Fruit fly (Drosophila melanogaster) whole organism, embryonic: Measurements from ENCODE around the gene Piezo.

Experiments used
- ATbp ChIP-seq: fragments of 200-800 bp; sonication (Bioruptor generic); optimal IDR thresholded peaks from 2 replicates; lab custom pipeline; 2017; ENCODE audit warnings: missing biosample characterization, mild to moderate bottlenecking, missing genetic modification characterization, missing genetic modification reagents
- CG1024 ChIP-seq: fragments of 200-800 bp; sonication (Bioruptor generic); IDR thresholded peaks from 2 replicates; pipeline ENCODE4 v1.3.6; 2022; ENCODE audit warnings: missing biosample characterization, missing genetic modification characterization
- CG10462 ChIP-seq: fragments of 200-800 bp; sonication (Bioruptor generic); optimal IDR thresholded peaks from 2 replicates; lab custom pipeline; 2016; ENCODE audit warnings: missing biosample characterization, missing genetic modification characterization
- CG10543 ChIP-seq: fragments of 200-800 bp; sonication (Bioruptor generic); optimal IDR thresholded peaks from 3 replicates; lab custom pipeline; 2017; ENCODE audit warnings: missing biosample characterization, mild to moderate bottlenecking, missing genetic modification characterization, moderate library complexity
- CG11247 ChIP-seq: fragments of 200-800 bp; sonication (Bioruptor generic); IDR thresholded peaks from 2 replicates; pipeline ENCODE4 v1.3.6; 2022; ENCODE audit warnings: missing biosample characterization, missing genetic modification characterization
- CG11560 ChIP-seq: fragments of 200-800 bp; sonication (Bioruptor generic); IDR thresholded peaks from 3 replicates; pipeline ENCODE4 v1.3.6; 2022; ENCODE audit warnings: missing biosample characterization, missing genetic modification characterization
- CG12155 ChIP-seq: fragments of 200-800 bp; sonication (Bioruptor generic); optimal IDR thresholded peaks from 3 replicates; lab custom pipeline; 2016; ENCODE audit warnings: missing biosample characterization, missing genetic modification characterization
- CG2120 ChIP-seq: fragments of 200-800 bp; sonication (Bioruptor generic); optimal IDR thresholded peaks from 3 replicates; lab custom pipeline; 2016; ENCODE audit warnings: missing biosample characterization, missing genetic modification characterization
- CG30403 ChIP-seq: fragments of 200-800 bp; sonication (Bioruptor generic); optimal IDR thresholded peaks from 3 replicates; lab custom pipeline; 2016; ENCODE audit warnings: missing biosample characterization, missing genetic modification characterization
- CG31224 ChIP-seq: fragments of 200-800 bp; sonication (Bioruptor generic); IDR thresholded peaks from 2 replicates; pipeline ENCODE4 v1.3.6; 2022; ENCODE audit warnings: missing biosample characterization, missing genetic modification characterization
- CG32767 ChIP-seq: fragments of 200-800 bp; sonication (Bioruptor generic); IDR thresholded peaks from 2 replicates; pipeline ENCODE4 v1.3.6; 2022; ENCODE audit warnings: missing biosample characterization, missing genetic modification characterization
- CG5180 ChIP-seq: fragments of 200-800 bp; sonication (Bioruptor generic); optimal IDR thresholded peaks from 3 replicates; lab custom pipeline; 2017; ENCODE audit warnings: missing biosample characterization, missing genetic modification characterization, mild to moderate bottlenecking, moderate library complexity, missing genetic modification reagents
- CG7928 ChIP-seq: fragments of 200-800 bp; sonication (Bioruptor generic); optimal IDR thresholded peaks from 2 replicates; lab custom pipeline; 2017; ENCODE audit warnings: missing biosample characterization, mild to moderate bottlenecking, missing genetic modification characterization
- D ChIP-seq, 2 experiments: fragments of 200-800 bp in 1 of 2; fragments of >200 bp in 1 of 2; sonication (Bioruptor generic) in 1 of 2; optimal IDR thresholded peaks; 2 replicates in 1 of 2; 3 replicates in 1 of 2; lab custom pipeline; 2017; ENCODE audit warnings: mild to moderate bottlenecking in 1 of 2, missing biosample characterization in 1 of 2, missing genetic modification characterization in 1 of 2, missing genetic modification reagents in 1 of 2
- D19B ChIP-seq: fragments of 200-800 bp; sonication (Bioruptor generic); optimal IDR thresholded peaks from 2 replicates; lab custom pipeline; 2017; ENCODE audit warnings: missing biosample characterization, mild to moderate bottlenecking, missing genetic modification characterization
- Dll ChIP-seq: fragments of 200-800 bp; sonication (Bioruptor generic); IDR thresholded peaks from 4 replicates; pipeline ENCODE4 v1.3.6; 2022; ENCODE audit warnings: missing biosample characterization, missing genetic modification characterization; ENCODE audit not compliant: partially characterized antibody
- E2f2 ChIP-seq: fragments of 200-800 bp; sonication (Bioruptor generic); IDR thresholded peaks from 2 replicates; pipeline ENCODE4 v1.3.6; 2022; ENCODE audit warnings: missing biosample characterization, missing genetic modification characterization
- Eip74EF ChIP-seq, 2 experiments: fragments of 200-800 bp in 1 of 2; fragments of >200 bp in 1 of 2; sonication (Bioruptor generic) in 1 of 2; optimal IDR thresholded peaks; 2 replicates each; lab custom pipeline; 2017 to 2019; ENCODE audit warnings: missing biosample characterization in 2 of 2, missing genetic modification characterization in 2 of 2, mild to moderate bottlenecking in 1 of 2, moderate library complexity in 1 of 2
- Fer3 ChIP-seq: fragments of 200-800 bp; sonication (Bioruptor generic); optimal IDR thresholded peaks from 2 replicates; lab custom pipeline; 2018; ENCODE audit warnings: missing biosample characterization, mild to moderate bottlenecking, missing genetic modification characterization, moderate library complexity
- MBD-R2 ChIP-seq: fragments of 200-800 bp; sonication (Bioruptor generic); IDR thresholded peaks from 2 replicates; pipeline ENCODE4 v1.3.6; 2022; ENCODE audit warnings: missing biosample characterization, missing genetic modification characterization
- Med ChIP-seq: fragments of 200-800 bp; sonication (Bioruptor generic); peaks from one replicate; lab custom pipeline; 2016; ENCODE audit warnings: missing biosample characterization, missing genetic modification characterization, mild to moderate bottlenecking, inconsistent platforms, moderate library complexity
- Meics ChIP-seq: fragments of 200-800 bp; sonication (Bioruptor generic); optimal IDR thresholded peaks from 2 replicates; lab custom pipeline; 2017; ENCODE audit warnings: missing biosample characterization, mild to moderate bottlenecking, missing genetic modification characterization
- NC2α ChIP-seq: fragments of 200-800 bp; sonication (Bioruptor generic); optimal IDR thresholded peaks from 2 replicates; lab custom pipeline; 2016; ENCODE audit warnings: missing biosample characterization, missing genetic modification characterization
- NfI ChIP-seq: fragments of 200-800 bp; sonication (Bioruptor generic); optimal IDR thresholded peaks from 3 replicates; lab custom pipeline; 2018; ENCODE audit warnings: missing biosample characterization, mild to moderate bottlenecking, missing genetic modification characterization, moderate library complexity
- Scr ChIP-seq: fragments of 200-800 bp; sonication (Bioruptor generic); IDR thresholded peaks from 2 replicates; pipeline ENCODE4 v1.3.6; 2022; ENCODE audit warnings: missing biosample characterization, missing genetic modification characterization; ENCODE audit not compliant: partially characterized antibody
- Sox100B ChIP-seq: fragments of 200-800 bp; sonication (Bioruptor generic); optimal IDR thresholded peaks from 3 replicates; lab custom pipeline; 2018; ENCODE audit warnings: missing biosample characterization, mild to moderate bottlenecking, missing genetic modification characterization
- Trl ChIP-seq, 3 experiments: fragments of >200 bp in 2 of 3; fragments of 200-800 bp in 1 of 3; sonication (Bioruptor generic) in 1 of 3; optimal IDR thresholded peaks; 2 replicates in 1 of 3; 3 replicates in 2 of 3; lab custom pipeline; 2016 to 2017; ENCODE audit warnings: missing biosample characterization in 1 of 3, missing genetic modification characterization in 1 of 3
- Usf ChIP-seq: fragments of 200-800 bp; sonication (Bioruptor generic); optimal IDR thresholded peaks from 2 replicates; lab custom pipeline; 2017; ENCODE audit warnings: missing genotype, missing biosample characterization, missing genetic modification characterization
- ase ChIP-seq: fragments of 200-800 bp; sonication (Bioruptor generic); IDR thresholded peaks from 3 replicates; pipeline ENCODE4 v1.3.6; 2022; ENCODE audit warnings: missing biosample characterization, missing genetic modification characterization
- bsh ChIP-seq, 2 experiments: fragments of 200-800 bp; sonication (Bioruptor generic); optimal IDR thresholded peaks; 2 replicates each; lab custom pipeline; 2017 to 2018; ENCODE audit warnings: mild to moderate bottlenecking in 2 of 2, missing biosample characterization in 2 of 2, missing genetic modification characterization in 2 of 2, moderate library complexity in 1 of 2
- caup ChIP-seq: fragments of 200-800 bp; sonication (Bioruptor generic); optimal IDR thresholded peaks from 3 replicates; lab custom pipeline; 2017; ENCODE audit warnings: missing biosample characterization, mild to moderate bottlenecking, missing genetic modification characterization, moderate library complexity; ENCODE audit not compliant: severe bottlenecking
- chn ChIP-seq: fragments of 200-800 bp; sonication (Bioruptor generic); optimal IDR thresholded peaks from 2 replicates; lab custom pipeline; 2016; ENCODE audit warnings: missing biosample characterization, missing genetic modification characterization
- dmrt11E ChIP-seq: fragments of 200-800 bp; sonication (Bioruptor generic); optimal IDR thresholded peaks from 3 replicates; lab custom pipeline; 2018; ENCODE audit warnings: missing biosample characterization, mild to moderate bottlenecking, missing genetic modification characterization, moderate library complexity
- gce ChIP-seq: fragments of 200-800 bp; sonication (Bioruptor generic); IDR thresholded peaks from 3 replicates; pipeline ENCODE4 v1.3.6; 2022; ENCODE audit warnings: missing biosample characterization, missing genetic modification characterization
- gem ChIP-seq: fragments of 200-800 bp; sonication (Bioruptor generic); optimal IDR thresholded peaks from 2 replicates; lab custom pipeline; 2019; ENCODE audit warnings: missing biosample characterization, mild to moderate bottlenecking, missing genetic modification characterization, moderate library complexity
- grau ChIP-seq: fragments of 200-800 bp; optimal IDR thresholded peaks from 3 replicates; lab custom pipeline; 2019; ENCODE audit warnings: missing biosample characterization, mild to moderate bottlenecking, missing genetic modification characterization, moderate library complexity
- grn ChIP-seq: fragments of 200-800 bp; sonication (Bioruptor generic); optimal IDR thresholded peaks from 3 replicates; lab custom pipeline; 2017; ENCODE audit warnings: missing biosample characterization, missing genetic modification characterization
- her ChIP-seq: fragments of 200-800 bp; sonication (Bioruptor generic); optimal IDR thresholded peaks from 2 replicates; lab custom pipeline; 2016; ENCODE audit warnings: missing biosample characterization, missing genetic modification characterization
- jigr1 ChIP-seq: fragments of 200-800 bp; sonication (Bioruptor generic); IDR thresholded peaks from 3 replicates; pipeline ENCODE4 v1.3.6; 2022; ENCODE audit warnings: missing biosample characterization, missing genetic modification characterization
- mam ChIP-seq: fragments of 200-800 bp; sonication (Bioruptor generic); optimal IDR thresholded peaks from 3 replicates; lab custom pipeline; 2016; ENCODE audit warnings: missing biosample characterization, missing genetic modification characterization
- peb ChIP-seq: fragments of 200-800 bp; sonication (Bioruptor generic); IDR thresholded peaks from 2 replicates; pipeline ENCODE4 v1.3.6; 2022; ENCODE audit warnings: missing biosample characterization, missing genetic modification characterization
- pita ChIP-seq: fragments of 200-800 bp; sonication (Bioruptor generic); optimal IDR thresholded peaks from 2 replicates; lab custom pipeline; 2017; ENCODE audit warnings: missing biosample characterization, mild to moderate bottlenecking, missing genetic modification characterization
- prd ChIP-seq, 3 experiments: fragments of >200 bp in 2 of 3; fragments of 200-800 bp in 1 of 3; sonication (Bioruptor generic) in 1 of 3; optimal IDR thresholded peaks in 2 of 3; IDR thresholded peaks in 1 of 3; 2 replicates in 2 of 3; 3 replicates in 1 of 3; pipeline versions ENCODE4 v1.3.6 to Lab custom; 2017 to 2022; ENCODE audit warnings: missing biosample characterization in 1 of 3, missing genetic modification characterization in 1 of 3
- pros ChIP-seq: fragments of 200-800 bp; sonication (Bioruptor generic); optimal IDR thresholded peaks from 3 replicates; lab custom pipeline; 2019; ENCODE audit warnings: missing biosample characterization, mild to moderate bottlenecking, missing genetic modification characterization, moderate library complexity
- sd ChIP-seq: fragments of 200-800 bp; sonication (Bioruptor generic); optimal IDR thresholded peaks from 3 replicates; lab custom pipeline; 2018; ENCODE audit warnings: missing biosample characterization, mild to moderate bottlenecking, missing genetic modification characterization, moderate library complexity
- sim ChIP-seq: fragments of 200-800 bp; sonication (Bioruptor generic); IDR thresholded peaks from 2 replicates; pipeline ENCODE4 v1.3.6; 2022; ENCODE audit warnings: missing biosample characterization, missing genetic modification characterization
- sob ChIP-seq: fragments of 200-800 bp; sonication (Bioruptor generic); IDR thresholded peaks from 2 replicates; pipeline ENCODE4 v1.3.6; 2022; ENCODE audit warnings: missing biosample characterization, missing genetic modification characterization
- stc ChIP-seq: fragments of 200-800 bp; sonication (Bioruptor generic); IDR thresholded peaks from 2 replicates; pipeline ENCODE4 v1.3.6; 2022; ENCODE audit warnings: missing biosample characterization, missing genetic modification characterization
- vvl ChIP-seq: fragments of 200-800 bp; sonication (Bioruptor generic); IDR thresholded peaks from 2 replicates; pipeline ENCODE4 v1.3.6; 2022; ENCODE audit warnings: missing biosample characterization, missing genetic modification characterization

Gene Piezo

DNA sequence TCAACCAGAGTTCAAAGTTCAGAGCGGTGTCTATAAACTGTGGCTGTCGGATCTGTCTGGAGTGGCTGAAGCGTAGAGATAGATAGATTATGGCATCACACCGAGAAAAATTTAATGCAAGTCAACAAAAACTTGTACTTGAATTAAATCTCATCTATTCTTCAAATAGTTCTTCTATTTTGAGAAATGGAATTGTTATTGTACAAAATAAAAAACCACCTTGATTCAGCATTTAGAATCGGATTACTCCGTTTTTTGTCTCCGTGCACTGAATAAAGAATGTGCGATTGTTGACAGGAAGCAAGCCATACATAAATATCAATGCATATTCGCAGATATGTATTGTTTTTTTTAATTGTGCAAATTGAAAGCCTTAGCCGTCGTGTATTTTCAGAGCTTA, 66.8 kb downstream of the Piezo start (continued):
- TF ChIP-seq pita (GFP tag; lab: Kevin White, UChicago), result no peak
- TF ChIP-seq mam (GFP tag; lab: Kevin White, UChicago), result peak; percentile 14
- TF ChIP-seq grau, result peak; percentile 35
- TF ChIP-seq Med (GFP tag; lab: Kevin White, UChicago), result peak; percentile 86
- TF ChIP-seq bsh (GFP tag; optimal IDR thresholded peaks at IDR 0.05; lab: Kevin White, UChicago), result peak in 1 of 2 experiments; percentile 15
- no peak for TF ChIP-seq Fer3 (tag; lab: Kevin White, UChicago)
- no peak for TF ChIP-seq NC2α
- peak; percentile 56 for TF ChIP-seq gem (tag; lab: Kevin White, UChicago)
- TF ChIP-seq CG31224, result no peak
- no peak for TF ChIP-seq caup (GFP tag; lab: Kevin White, UChicago)
- TF ChIP-seq gce (GFP tag; lab: Robert Waterston, UW), result no peak
- no peak for TF ChIP-seq CG10462 (GFP tag; lab: Kevin White, UChicago)
- no peak for TF ChIP-seq Scr (GFP tag; lab: Robert Waterston, UW)
- TF ChIP-seq CG11560 (tag; lab: Robert Waterston, UW), result no peak
- peak; percentile 4 for TF ChIP-seq her (GFP tag; lab: Kevin White, UChicago)
- peak; percentile 14 for TF ChIP-seq chn
- TF ChIP-seq Usf, result no peak
- peak; percentile 6 for TF ChIP-seq Meics (GFP tag; lab: Kevin White, UChicago)
- TF ChIP-seq Eip74EF (GFP tag; optimal IDR thresholded peaks at IDR 0.05; lab: Kevin White, UChicago), result peak in 1 of 2 experiments; percentile 11
- TF ChIP-seq Trl (optimal IDR thresholded peaks at IDR 0.05; lab: Kevin White, UChicago), result no peak
- no peak for TF ChIP-seq Trl (GFP tag; optimal IDR thresholded peaks at IDR 0.05; lab: Kevin White, UChicago)
- TF ChIP-seq prd (optimal IDR thresholded peaks at IDR 0.05; lab: Kevin White, UChicago), result no peak
- peak; percentile 73 for TF ChIP-seq prd (GFP tag; IDR thresholded peaks at IDR 0.05; lab: Robert Waterston, UW)
- peak; percentile 22; the same call in 1 of the 2 replicates for TF ChIP-seq E2f2 (GFP tag; lab: Robert Waterston, UW)
- TF ChIP-seq CG2120, result peak; percentile 54
- TF ChIP-seq D (optimal IDR thresholded peaks at IDR 0.05; lab: Kevin White, UChicago), result no peak
- no peak for TF ChIP-seq D (GFP tag; optimal IDR thresholded peaks at IDR 0.05; lab: Kevin White, UChicago)
- peak; percentile 23; the same call in 1 of the 2 replicates for TF ChIP-seq peb (GFP tag; lab: Robert Waterston, UW)
- TF ChIP-seq grn (GFP tag; lab: Kevin White, UChicago), result no peak
- no peak for TF ChIP-seq Dll (GFP tag; lab: Robert Waterston, UW)
- TF ChIP-seq sob, result peak; percentile 28; the same call in 1 of the 2 replicates
- TF ChIP-seq CG11247, result no peak
- no peak for TF ChIP-seq D19B
- TF ChIP-seq CG10543 (GFP tag; lab: Kevin White, UChicago), result no peak
- no peak for TF ChIP-seq sd (tag; lab: Kevin White, UChicago)
- 0 out of 2 replicates have a peak, but pooled peaks have one; percentile 22 for TF ChIP-seq CG1024 (GFP tag; lab: Robert Waterston, UW)
- TF ChIP-seq NfI (GFP tag; lab: Kevin White, UChicago), result no peak
- TF ChIP-seq MBD-R2 (GFP tag; lab: Robert Waterston, UW), result peak; percentile 11; the same call in 1 of the 2 replicates
- TF ChIP-seq vvl (GFP tag; lab: Robert Waterston, UW), result peak; percentile 62
- peak; percentile 46; the same call in 1 of the 2 replicates for TF ChIP-seq stc
- 0 out of 2 replicates have a peak, but pooled peaks have one; percentile 20 for TF ChIP-seq sim
- no peak for TF ChIP-seq jigr1 (GFP tag; lab: Robert Waterston, UW)
- TF ChIP-seq dmrt11E (tag; lab: Kevin White, UChicago), result peak; percentile 47
- peak; percentile 11 for TF ChIP-seq CG30403 (GFP tag; lab: Kevin White, UChicago)
- TF ChIP-seq CG32767 (GFP tag; lab: Robert Waterston, UW), result no peak
- TF ChIP-seq ATbp, result no peak
- TF ChIP-seq Sox100B, result no peak
- TF ChIP-seq ase, result no peak
- TF ChIP-seq CG5180 (GFP tag; lab: Kevin White, UChicago), result no peak
- no peak for TF ChIP-seq CG12155 (GFP tag; lab: Kevin White, UChicago)
- no peak for TF ChIP-seq pros (GFP tag; lab: Kevin White, UChicago)
- TF ChIP-seq CG7928 (GFP tag; lab: Kevin White, UChicago), result no peak
